Fruit fly (Drosophila melanogaster): ENCODE measurements around the gene Serinc.

The Serinc gene

DNA sequence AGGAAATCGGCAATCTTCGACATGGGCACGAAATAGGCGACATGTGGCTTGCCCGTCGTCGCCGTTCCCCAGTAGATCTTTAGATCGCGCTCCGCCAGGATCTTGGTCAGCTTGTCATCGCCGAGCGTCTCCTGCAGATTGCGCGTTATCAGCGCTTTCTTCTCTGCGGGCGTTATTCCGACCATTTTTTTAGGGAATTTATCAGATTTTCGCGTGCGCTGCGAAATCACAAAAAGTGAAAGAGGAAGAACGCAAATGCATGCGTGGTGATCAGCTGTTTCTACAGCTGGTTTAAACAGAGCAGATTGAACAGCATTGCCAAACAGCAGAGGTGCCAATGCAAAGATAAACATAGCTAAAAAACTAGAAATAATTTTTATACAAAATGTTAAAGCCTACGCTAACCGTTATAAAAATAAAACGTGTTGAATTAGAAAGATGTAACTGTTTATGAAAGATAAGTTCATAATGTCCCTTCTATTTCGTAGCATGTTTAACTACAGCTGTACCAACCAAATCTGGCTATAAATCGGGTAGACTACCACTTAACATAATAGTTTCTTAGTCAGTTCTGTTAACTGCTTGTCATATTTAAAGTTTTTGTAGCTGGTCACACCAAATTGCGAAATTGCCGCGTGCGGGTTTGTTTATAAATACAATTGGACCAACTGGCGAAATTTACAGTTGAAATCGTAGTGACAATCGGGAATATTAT is 6.7 kb downstream of the Serinc start, which contains the start of the genes TyrRS and CG33158:
Gene TyrRS, minus strand, starts transcription at position 244 of the 715 bp plus-strand sequence.
Gene CG33158, plus strand, starts transcription at position 539 of the 715 bp plus-strand sequence.
- TF ChIP-seq row (GFP tag; IDR thresholded peaks at IDR 0.05) (peak; percentile 75), Stat92E (GFP tag; optimal IDR thresholded peaks at IDR 0.05) (peak in 1 of 3 experiments; percentile 5), Six4 (GFP tag; optimal IDR thresholded peaks at IDR 0.05) (no peak), CG10209 (GFP tag; optimal IDR thresholded peaks at IDR 0.05) (no peak), CG11398 (GFP tag; optimal IDR thresholded peaks at IDR 0.05) (peak; percentile 14), CG11456 (GFP tag; IDR thresholded peaks at IDR 0.05) (no peak), lola (GFP tag; optimal IDR thresholded peaks at IDR 0.05) (peak in 1 of 3 experiments; percentile 27), trem (tag; optimal IDR thresholded peaks at IDR 0.05) (peak; percentile 84), CG10979 (tag; optimal IDR thresholded peaks at IDR 0.05) (peak; percentile 4), pzg (GFP tag; optimal IDR thresholded peaks at IDR 0.05) (peak; percentile 51), Med (GFP tag) (peak; percentile 78), CG18476 (GFP tag; optimal IDR thresholded peaks at IDR 0.05) (no peak), danr (GFP tag; IDR thresholded peaks at IDR 0.05) (no peak), CHES-1-like (GFP tag; optimal IDR thresholded peaks at IDR 0.05) (peak; percentile 24), CG15601 (tag; optimal IDR thresholded peaks at IDR 0.05) (peak; percentile 49), CG34422 (GFP tag; IDR thresholded peaks at IDR 0.05) (peak; percentile 62; the same call in 1 of the 3 replicates), pita (GFP tag; optimal IDR thresholded peaks at IDR 0.05) (no peak), nmo (GFP tag; optimal IDR thresholded peaks at IDR 0.05) (peak; percentile 61), gcm (GFP tag; optimal IDR thresholded peaks at IDR 0.05) (peak; percentile 66), BEAF-32 (GFP tag; optimal IDR thresholded peaks at IDR 0.05) (peak; percentile 28), CG9797 (GFP tag; optimal IDR thresholded peaks at IDR 0.05) (peak; percentile 50), CG2712 (tag; optimal IDR thresholded peaks at IDR 0.05) (peak; percentile 15), CG17829 (tag; optimal IDR thresholded peaks at IDR 0.05) (peak; percentile 2), CG13287 (GFP tag; IDR thresholded peaks at IDR 0.05; ENCODE audit: partially characterized antibody) (peak; percentile 21; the same call in 1 of the 2 replicates), CG15479 (GFP tag; optimal IDR thresholded peaks at IDR 0.05) (peak; percentile 74), ac (GFP tag; optimal IDR thresholded peaks at IDR 0.05) (no peak), CG3726 (GFP tag; IDR thresholded peaks at IDR 0.05) (no peak), gfzf (GFP tag; optimal IDR thresholded peaks at IDR 0.05) (peak; percentile 77), Tbp (GFP tag; optimal IDR thresholded peaks at IDR 0.05) (peak; percentile 77), CG12391 (tag; optimal IDR thresholded peaks at IDR 0.05) (peak; percentile 23), slbo (GFP tag; IDR thresholded peaks at IDR 0.05) (peak; percentile 17; the same call in 1 of the 2 replicates), dm (GFP tag; optimal IDR thresholded peaks at IDR 0.05) (peak; percentile 39), Sry-β (GFP tag; optimal IDR thresholded peaks at IDR 0.05) (peak; percentile 93), pnt (GFP tag; optimal IDR thresholded peaks at IDR 0.05) (no peak), CG17385 (GFP tag; optimal IDR thresholded peaks at IDR 0.05) (peak; percentile 96), chm (GFP tag; IDR thresholded peaks at IDR 0.05) (no peak), twi (tag; optimal IDR thresholded peaks at IDR 0.05) (peak; percentile 29), MBD-R2 (GFP tag; IDR thresholded peaks at IDR 0.05) (peak; percentile 76), crp (GFP tag; optimal IDR thresholded peaks at IDR 0.05) (peak; percentile 84 to 97), dmrt11E (tag; optimal IDR thresholded peaks at IDR 0.05) (peak; percentile 22), CoRest (tag; optimal IDR thresholded peaks at IDR 0.05) (peak; percentile 33), Hr51 (GFP tag; optimal IDR thresholded peaks at IDR 0.05) (no peak), insv (GFP tag; optimal IDR thresholded peaks at IDR 0.05) (peak; percentile 51 to 94), Sin3A (optimal IDR thresholded peaks at IDR 0.05) (peak; percentile 38), Max (GFP tag; optimal IDR thresholded peaks at IDR 0.05) (peak; percentile 38), stwl (tag; optimal IDR thresholded peaks at IDR 0.05) (peak; percentile 15), CG34224 (GFP tag; IDR thresholded peaks at IDR 0.05; ENCODE audit: partially characterized antibody) (0 out of 3 replicates have a peak, but pooled peaks have one; percentile 16)

Data from whole organism, embryonic.